Worm (Caenorhabditis elegans) whole organism, L3 larva: Measurements from ENCODE around the gene srh-291.

Experiments
- R02D3.7 ChIP-seq: fragments of 150-350 bp; optimal IDR thresholded peaks from 2 replicates; lab custom pipeline; 2014; ENCODE audit warnings: missing biosample characterization, missing genetic modification characterization
- ZK546.5 ChIP-seq: sonication (generic microtip); optimal IDR thresholded peaks from 2 replicates; lab custom pipeline; 2017; ENCODE audit warnings: missing biosample characterization, missing genetic modification characterization
- ama-1 ChIP-seq: fragments of 150-350 bp; optimal IDR thresholded peaks from 2 replicates; lab custom pipeline; 2018
- ceh-16 ChIP-seq: sonication (generic microtip); optimal IDR thresholded peaks from 2 replicates; lab custom pipeline; 2017; ENCODE audit warnings: missing biosample characterization, missing genetic modification characterization
- ceh-82 ChIP-seq: fragments of 150-350 bp; optimal IDR thresholded peaks from 2 replicates; lab custom pipeline; 2014; ENCODE audit warnings: missing biosample characterization, missing genetic modification characterization
- ceh-9 ChIP-seq: sonication (generic microtip); optimal IDR thresholded peaks from 2 replicates; lab custom pipeline; 2018; ENCODE audit warnings: missing biosample characterization, missing genetic modification characterization
- daf-12 ChIP-seq: fragments of 150-350 bp; optimal IDR thresholded peaks from 2 replicates; lab custom pipeline; 2014; ENCODE audit warnings: missing biosample characterization, missing genetic modification reagents, missing genetic modification characterization
- egl-27 ChIP-seq: sonication (generic microtip); optimal IDR thresholded peaks from 4 replicates; lab custom pipeline; 2017; ENCODE audit warnings: missing biosample characterization, missing genetic modification reagents, missing genetic modification characterization
- egl-5 ChIP-seq: fragments of 150-350 bp; optimal IDR thresholded peaks from 2 replicates; lab custom pipeline; 2017; ENCODE audit warnings: missing biosample characterization, missing genetic modification reagents, missing genetic modification characterization, inconsistent platforms
- elt-1 ChIP-seq: fragments of 150-350 bp; optimal IDR thresholded peaks from 2 replicates; lab custom pipeline; 2014; ENCODE audit warnings: missing biosample characterization, missing genetic modification characterization
- elt-3 ChIP-seq, 3 experiments: fragments of 150-350 bp in 1 of 3; sonication (generic microtip) in 2 of 3; optimal IDR thresholded peaks; 2 replicates in 2 of 3; 4 replicates in 1 of 3; lab custom pipeline; 2014 to 2017; ENCODE audit warnings: missing biosample characterization in 3 of 3, missing genetic modification characterization in 3 of 3
- eor-1 ChIP-seq, 2 experiments: fragments of 150-350 bp; optimal IDR thresholded peaks; 2 replicates each; lab custom pipeline; 2014 to 2018; ENCODE audit warnings: missing biosample characterization in 2 of 2, missing genetic modification characterization in 2 of 2
- fkh-10 ChIP-seq: sonication (generic microtip); optimal IDR thresholded peaks from 2 replicates; lab custom pipeline; 2017; ENCODE audit warnings: missing biosample characterization, missing genetic modification reagents, missing genetic modification characterization
- fkh-2 ChIP-seq: fragments of 150-350 bp; optimal IDR thresholded peaks from 2 replicates; lab custom pipeline; 2014; ENCODE audit warnings: missing biosample characterization, missing genetic modification reagents, missing genetic modification characterization
- hmg-11 ChIP-seq: sonication (generic microtip); optimal IDR thresholded peaks from 2 replicates; lab custom pipeline; 2016; ENCODE audit warnings: missing genetic modification characterization, missing compliant biosample characterization
- jun-1 ChIP-seq: fragments of 150-350 bp; optimal IDR thresholded peaks from 2 replicates; lab custom pipeline; 2014; ENCODE audit warnings: missing biosample characterization, missing genetic modification reagents, missing genetic modification characterization
- lin-15B ChIP-seq: fragments of 150-350 bp; optimal IDR thresholded peaks from 2 replicates; lab custom pipeline; 2014; ENCODE audit warnings: missing biosample characterization, missing genetic modification characterization
- mdl-1 ChIP-seq: fragments of 150-350 bp; optimal IDR thresholded peaks from 2 replicates; lab custom pipeline; 2014; ENCODE audit warnings: missing biosample characterization, missing genetic modification characterization
- mml-1 ChIP-seq: fragments of 150-350 bp; sonication (generic microtip); optimal IDR thresholded peaks from 3 replicates; lab custom pipeline; 2014; ENCODE audit warnings: missing biosample characterization, missing genetic modification characterization
- nhr-11 ChIP-seq: fragments of 150-350 bp; optimal IDR thresholded peaks from 2 replicates; lab custom pipeline; 2014; ENCODE audit warnings: missing biosample characterization, missing genetic modification characterization
- nhr-23 ChIP-seq: fragments of 150-350 bp; optimal IDR thresholded peaks from 2 replicates; lab custom pipeline; 2014; ENCODE audit warnings: missing biosample characterization, missing genetic modification reagents, missing genetic modification characterization
- nhr-237 ChIP-seq: fragments of 150-350 bp; optimal IDR thresholded peaks from 2 replicates; lab custom pipeline; 2014; ENCODE audit warnings: missing biosample characterization, missing genetic modification characterization
- nhr-25 ChIP-seq: sonication (generic microtip); optimal IDR thresholded peaks from 2 replicates; lab custom pipeline; 2017; ENCODE audit warnings: missing biosample characterization, missing genetic modification characterization
- nhr-43 ChIP-seq: sonication (generic microtip); optimal IDR thresholded peaks from 2 replicates; lab custom pipeline; 2016; ENCODE audit warnings: mild to moderate bottlenecking, missing genetic modification characterization, missing compliant biosample characterization; ENCODE audit not compliant: poor library complexity, severe bottlenecking
- nhr-76 ChIP-seq: fragments of 150-350 bp; sonication (generic microtip); optimal IDR thresholded peaks from 5 replicates; lab custom pipeline; 2014; ENCODE audit warnings: missing biosample characterization, missing genetic modification characterization
- sea-2 ChIP-seq: fragments of 150-350 bp; sonication (generic microtip); optimal IDR thresholded peaks from 4 replicates; lab custom pipeline; 2014; ENCODE audit warnings: missing biosample characterization, missing genetic modification reagents, missing genetic modification characterization
- skn-1 ChIP-seq: fragments of 150-350 bp; optimal IDR thresholded peaks from 2 replicates; lab custom pipeline; 2014; ENCODE audit warnings: missing biosample characterization, missing genetic modification characterization
- snpc-4 ChIP-seq: fragments of 150-350 bp; optimal IDR thresholded peaks from 2 replicates; lab custom pipeline; 2014; ENCODE audit warnings: missing biosample characterization, missing genetic modification characterization
- tbx-2 ChIP-seq: sonication (generic microtip); optimal IDR thresholded peaks from 2 replicates; lab custom pipeline; 2016; ENCODE audit warnings: mild to moderate bottlenecking, missing genetic modification characterization, missing compliant biosample characterization
- unc-39 ChIP-seq: sonication (generic microtip); optimal IDR thresholded peaks from 4 replicates; lab custom pipeline; 2017; ENCODE audit warnings: missing biosample characterization, missing genetic modification characterization
- unc-62 ChIP-seq: fragments of 150-350 bp; sonication (generic microtip); optimal IDR thresholded peaks from 4 replicates; lab custom pipeline; 2014; ENCODE audit warnings: missing biosample characterization, missing genetic modification reagents, missing genetic modification characterization
- zag-1 ChIP-seq: fragments of 150-350 bp; optimal IDR thresholded peaks from 2 replicates; lab custom pipeline; 2014; ENCODE audit warnings: missing biosample characterization, missing genetic modification characterization
- ztf-11 ChIP-seq: fragments of 150-350 bp; optimal IDR thresholded peaks from 2 replicates; lab custom pipeline; 2014; ENCODE audit warnings: missing biosample characterization, missing genetic modification characterization
- ztf-4 ChIP-seq: fragments of 150-350 bp; optimal IDR thresholded peaks from 2 replicates; lab custom pipeline; 2014; ENCODE audit warnings: missing biosample characterization, missing genetic modification characterization

srh-291 gene

DNA sequence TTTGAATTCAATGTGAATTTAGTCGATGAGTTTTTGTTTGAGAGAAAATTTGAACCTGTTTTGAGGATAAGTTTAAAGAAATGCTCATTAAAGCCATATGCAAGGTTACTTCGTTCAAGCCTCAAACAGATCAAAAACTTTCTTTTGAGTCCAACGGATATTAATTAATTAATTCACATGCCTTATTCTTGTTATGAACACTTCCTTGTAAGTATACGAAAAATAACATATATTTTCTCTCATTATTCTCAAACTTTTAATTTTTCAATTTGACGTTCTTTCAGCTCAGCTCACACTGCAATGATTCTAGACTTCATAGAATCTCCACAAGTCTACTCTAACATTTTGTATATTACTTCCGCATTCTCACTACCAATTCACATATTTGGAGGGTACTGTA lies 22.9 kb downstream of the srh-291 start, which contains the start of gene srh-304:
srh-304 (plus strand) TSS at position 301 of the 400 bp plus-strand sequence.
- TF ChIP-seq fkh-10 (GFP tag; lab: Kevin White, UChicago) (no peak), elt-1 (tag; lab: Kevin White, UChicago) (no peak), jun-1 (tag; lab: Kevin White, UChicago) (no peak), daf-12 (no peak), ceh-9 (tag; lab: Kevin White, UChicago) (no peak), nhr-43 (tag; lab: Kevin White, UChicago) (no peak), skn-1 (tag; lab: Kevin White, UChicago) (no peak), tbx-2 (tag; lab: Kevin White, UChicago) (no peak), nhr-11 (tag; lab: Kevin White, UChicago) (no peak), mdl-1 (tag; lab: Kevin White, UChicago) (no peak), ztf-11 (no peak)

DNA sequence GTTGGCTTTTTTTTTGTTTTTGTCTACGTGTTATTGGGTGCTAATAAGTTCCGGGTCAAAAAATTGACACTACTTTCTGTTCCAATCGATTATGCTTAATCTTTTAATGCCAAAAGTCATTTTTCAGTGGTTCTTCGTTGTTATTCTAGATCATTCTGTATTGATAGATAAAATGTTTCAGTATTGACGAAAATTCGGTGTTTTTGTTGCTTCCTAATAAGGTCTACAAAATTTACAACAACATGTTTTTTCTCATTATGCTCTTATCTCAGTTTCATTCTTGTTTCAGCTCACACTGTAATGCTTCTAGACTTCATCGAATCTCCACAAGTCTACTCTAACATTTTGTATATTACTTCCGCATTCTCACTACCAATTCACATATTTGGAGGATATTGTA lies 25.9 kb downstream of the srh-291 start, which contains the start of gene srh-303:
srh-303 (plus strand) TSS at position 301 of the 400 bp plus-strand sequence.
- TF ChIP-seq sea-2 (no peak), skn-1 (tag; lab: Kevin White, UChicago) (no peak), ceh-82 (tag; lab: Kevin White, UChicago) (no peak), jun-1 (tag; lab: Kevin White, UChicago) (no peak), eor-1 (tag; optimal IDR thresholded peaks at IDR 0.05; lab: Kevin White, UChicago) (no peak), fkh-10 (GFP tag; lab: Kevin White, UChicago) (no peak), ceh-16 (tag; lab: Kevin White, UChicago) (no peak), nhr-43 (tag; lab: Kevin White, UChicago) (no peak), nhr-237 (tag; lab: Kevin White, UChicago) (no peak), egl-27 (no peak), R02D3.7 (tag; lab: Kevin White, UChicago) (no peak), ZK546.5 (tag; lab: Kevin White, UChicago) (no peak), unc-39 (tag; lab: Kevin White, UChicago) (no peak), nhr-11 (tag; lab: Kevin White, UChicago) (no peak), egl-5 (tag; lab: Kevin White, UChicago) (no peak), ztf-4 (tag; lab: Kevin White, UChicago) (no peak), fkh-2 (no peak), unc-62 (GFP tag; lab: Kevin White, UChicago) (no peak), mml-1 (tag; lab: Kevin White, UChicago) (no peak)

DNA sequence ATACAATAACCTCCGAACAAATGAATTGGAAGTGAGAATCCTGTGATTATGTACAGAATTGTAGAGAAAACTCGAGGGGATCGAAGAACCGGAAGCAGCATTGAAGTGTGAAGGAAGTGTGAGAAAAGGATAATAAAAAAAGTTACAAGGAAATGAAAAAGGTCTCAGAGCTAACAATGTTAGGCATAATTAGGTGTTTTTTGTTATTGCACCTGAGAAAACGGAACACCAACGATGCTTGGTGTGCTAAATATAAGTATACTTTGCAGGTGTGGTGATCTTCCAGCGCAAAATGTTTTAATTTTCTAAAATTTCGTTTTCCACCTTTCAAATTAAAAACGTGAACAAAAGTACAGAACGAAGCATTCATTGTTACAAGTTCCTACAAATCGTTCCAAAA lies 38.7 kb downstream of the srh-291 start, which contains the start of gene srh-286:
srh-286 (minus strand) TSS at position 101 of the 400 bp plus-strand sequence.
- TF ChIP-seq R02D3.7 (tag; lab: Kevin White, UChicago) (no peak), ceh-9 (tag; lab: Kevin White, UChicago) (no peak), nhr-11 (tag; lab: Kevin White, UChicago) (no peak), nhr-23 (tag; lab: Kevin White, UChicago) (no peak), nhr-237 (tag; lab: Kevin White, UChicago) (no peak), ama-1 (no peak), hmg-11 (tag; lab: Kevin White, UChicago) (no peak), egl-5 (tag; lab: Kevin White, UChicago) (no peak), ztf-4 (tag; lab: Kevin White, UChicago) (no peak), nhr-76 (no peak), zag-1 (tag; lab: Kevin White, UChicago) (no peak), snpc-4 (tag; lab: Kevin White, UChicago) (no peak)

DNA sequence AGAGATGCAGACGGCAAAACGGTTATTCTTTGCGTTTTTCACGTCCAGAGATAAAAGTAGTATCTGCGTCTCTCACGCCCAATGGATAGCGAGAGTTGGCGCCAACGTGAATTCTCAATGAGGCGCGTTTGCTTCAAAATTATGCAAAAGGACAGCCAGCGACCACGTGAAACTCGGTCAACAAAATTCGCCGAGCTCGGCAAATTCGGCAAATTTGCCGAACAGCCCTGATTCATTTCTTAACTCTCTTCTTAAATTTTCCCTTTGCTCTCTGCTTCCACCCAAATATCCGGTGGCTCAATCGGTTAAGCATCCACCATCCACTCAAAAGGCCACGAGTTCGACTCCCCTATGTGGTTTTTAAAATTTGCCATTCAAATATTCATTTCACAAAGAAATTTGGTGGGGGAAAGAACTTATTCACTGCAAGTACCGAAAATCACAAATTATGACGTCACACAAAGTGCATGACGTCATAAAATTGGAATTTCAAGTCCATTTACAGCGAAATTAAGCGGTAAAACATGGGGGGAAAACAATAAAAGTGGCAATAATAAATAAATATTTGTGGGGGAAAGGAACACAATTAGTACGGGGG lies 40.0 kb downstream of the srh-291 start:
- TF ChIP-seq ceh-9 (tag; lab: Kevin White, UChicago) (no peak), tbx-2 (tag; lab: Kevin White, UChicago) (no peak), nhr-76 (no peak), egl-5 (tag; lab: Kevin White, UChicago) (no peak), fkh-10 (GFP tag; lab: Kevin White, UChicago) (no peak), elt-3 (tag; optimal IDR thresholded peaks at IDR 0.05; lab: Kevin White, UChicago) (no peak), zag-1 (tag; lab: Kevin White, UChicago) (no peak), sea-2 (no peak), fkh-2 (no peak), nhr-25 (no peak), jun-1 (tag; lab: Kevin White, UChicago) (no peak), snpc-4 (tag; lab: Kevin White, UChicago) (no peak), hmg-11 (tag; lab: Kevin White, UChicago) (no peak), lin-15B (tag; lab: Kevin White, UChicago) (no peak), ceh-82 (tag; lab: Kevin White, UChicago) (no peak)
- TF ChIP-seq, all 47 proteins: peak for 0
